Worm (Caenorhabditis elegans): ENCODE data around the gene C50H2.7.

Gene C50H2.7

DNA sequence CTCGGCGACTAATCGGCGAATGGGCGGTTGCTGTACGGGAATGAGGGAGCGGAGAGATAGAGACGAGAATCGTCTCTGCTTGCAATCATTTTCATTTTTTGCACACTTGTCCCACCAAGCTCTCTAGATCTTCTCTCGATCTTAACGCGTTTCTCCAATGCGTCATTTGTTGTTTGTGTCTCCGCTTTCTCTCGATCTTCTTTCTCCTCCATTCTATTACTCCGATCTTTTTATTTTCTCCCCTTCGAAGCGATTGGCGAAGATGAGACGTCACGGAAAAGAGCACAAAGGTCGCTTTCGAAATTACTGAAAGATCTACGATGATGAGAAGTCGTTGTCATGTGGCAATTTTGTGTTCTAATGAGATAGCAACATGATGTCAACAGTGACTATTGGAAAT is 36.1 kb downstream of the C50H2.7 start:
- no peak for TF ChIP-seq unc-3 (GFP tag; conservative IDR thresholded peaks at IDR 0.05)
- no peak for TF ChIP-seq unc-3 (tag; optimal IDR thresholded peaks at IDR 0.05)
- peak; percentile 87 for TF ChIP-seq unc-55 (GFP tag; optimal IDR thresholded peaks at IDR 0.05)
- TF ChIP-seq zip-5 (tag; optimal IDR thresholded peaks at IDR 0.05): no peak
- no peak for TF ChIP-seq K02D7.2 (tag; optimal IDR thresholded peaks at IDR 0.05)
- TF ChIP-seq mec-3 (tag; optimal IDR thresholded peaks at IDR 0.05; ENCODE audit: borderline replicate concordance): no peak
- TF ChIP-seq ceh-24 (tag; optimal IDR thresholded peaks at IDR 0.05): no peak
- TF ChIP-seq syd-9 (tag; optimal IDR thresholded peaks at IDR 0.05): no peak
- no peak for TF ChIP-seq sox-2 (GFP tag; IDR thresholded peaks at IDR 0.05)
- no peak for TF ChIP-seq ama-1 (optimal IDR thresholded peaks at IDR 0.05)
- TF ChIP-seq unc-86 (tag; optimal IDR thresholded peaks at IDR 0.05): no peak
- TF ChIP-seq nhr-232 (tag; optimal IDR thresholded peaks at IDR 0.05): no peak
- no peak for TF ChIP-seq sdc-2 (tag; optimal IDR thresholded peaks at IDR 0.05)
- TF ChIP-seq ceh-18 (tag; optimal IDR thresholded peaks at IDR 0.05): peak; percentile 84
- no peak for TF ChIP-seq che-1 (tag; optimal IDR thresholded peaks at IDR 0.05)
- TF ChIP-seq npax-4 (tag; optimal IDR thresholded peaks at IDR 0.05): no peak
- peak; percentile 71 for TF ChIP-seq rnt-1 (tag; optimal IDR thresholded peaks at IDR 0.05)
- TF ChIP-seq sox-4 (tag; optimal IDR thresholded peaks at IDR 0.05): no peak
- no peak for TF ChIP-seq hlh-15 (tag; optimal IDR thresholded peaks at IDR 0.05)
- TF ChIP-seq ceh-9 (tag; optimal IDR thresholded peaks at IDR 0.05): no peak
- TF ChIP-seq pha-2 (tag; optimal IDR thresholded peaks at IDR 0.05): no peak
- no peak for TF ChIP-seq lin-11 (tag; optimal IDR thresholded peaks at IDR 0.05)
- TF ChIP-seq nfya-1 (tag; optimal IDR thresholded peaks at IDR 0.05): peak; percentile 1
- no peak for TF ChIP-seq madf-2 (tag; optimal IDR thresholded peaks at IDR 0.05)
- TF ChIP-seq unc-42 (tag; optimal IDR thresholded peaks at IDR 0.05): no peak
- no peak for TF ChIP-seq hlh-8 (tag; optimal IDR thresholded peaks at IDR 0.05)
- TF ChIP-seq hlh-6 (tag; optimal IDR thresholded peaks at IDR 0.05): no peak
- TF ChIP-seq pqm-1 (tag; optimal IDR thresholded peaks at IDR 0.05): no peak
- TF ChIP-seq pha-4 (tag; optimal IDR thresholded peaks at IDR 0.05): no peak
- TF ChIP-seq ceh-34 (tag; optimal IDR thresholded peaks at IDR 0.05): no peak

DNA sequence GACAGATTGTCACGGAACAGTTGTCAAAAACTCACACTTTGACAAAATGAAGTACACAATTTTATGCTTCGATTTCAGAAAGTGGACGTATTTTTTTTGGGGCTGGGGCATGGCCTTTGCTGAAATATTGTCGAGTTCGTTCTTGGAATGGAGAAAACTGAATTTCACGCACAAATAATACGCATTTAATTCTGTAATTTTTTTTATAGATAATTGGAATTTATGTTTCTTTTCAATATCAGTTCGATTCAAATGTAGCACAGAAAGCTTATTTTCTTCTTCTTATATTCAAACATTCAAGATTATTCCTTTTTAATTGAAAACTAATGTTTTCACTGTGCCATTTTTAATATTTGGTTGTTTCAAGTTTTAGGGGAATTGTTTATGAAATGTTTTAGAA is 37.8 kb downstream of the C50H2.7 start, which contains the start of gene T07C12.10:
Gene T07C12.10 (minus strand): TSS at position 101 of the 400 bp plus-strand sequence.
- TF ChIP-seq fkh-6 (tag; optimal IDR thresholded peaks at IDR 0.05) (no peak), syd-9 (tag; optimal IDR thresholded peaks at IDR 0.05) (no peak), zip-5 (tag; optimal IDR thresholded peaks at IDR 0.05) (no peak), ceh-9 (tag; optimal IDR thresholded peaks at IDR 0.05) (no peak), ama-1 (optimal IDR thresholded peaks at IDR 0.05) (no peak), unc-86 (tag; optimal IDR thresholded peaks at IDR 0.05) (no peak), ceh-6 (GFP tag; optimal IDR thresholded peaks at IDR 0.05) (no peak), ttx-3 (tag; optimal IDR thresholded peaks at IDR 0.05) (no peak), dve-1 (tag; optimal IDR thresholded peaks at IDR 0.05) (no peak), ceh-48 (tag; optimal IDR thresholded peaks at IDR 0.05) (no peak), C08G9.2 (tag; optimal IDR thresholded peaks at IDR 0.05) (no peak), Y22D7AL.16 (tag; optimal IDR thresholded peaks at IDR 0.05) (no peak), pag-3 (tag; optimal IDR thresholded peaks at IDR 0.05; ENCODE audit: borderline replicate concordance) (no peak), nhr-11 (tag; optimal IDR thresholded peaks at IDR 0.05) (no peak)

DNA sequence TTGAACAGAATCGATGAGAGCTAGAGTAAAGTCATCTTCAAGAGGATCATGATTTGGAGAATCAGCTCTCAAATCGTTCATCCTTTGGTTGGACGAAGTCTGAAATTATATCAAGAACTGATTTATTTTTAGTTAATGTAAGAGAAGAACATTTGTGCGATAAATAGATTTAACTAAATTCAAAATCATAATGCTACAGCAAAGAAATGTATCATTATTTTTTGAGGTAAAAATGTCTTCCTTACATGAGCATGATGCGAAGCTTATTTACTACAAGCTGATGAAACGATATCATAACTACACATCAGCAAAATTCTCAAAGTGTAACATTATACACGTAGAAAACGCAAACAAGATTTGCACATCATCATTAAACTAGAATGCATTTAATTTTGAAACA is 39.8 kb downstream of the C50H2.7 start, which contains the start of gene madf-4:
Gene madf-4 (minus strand): TSS at position 101 of the 400 bp plus-strand sequence.
- TF ChIP-seq K02D7.2 (tag; optimal IDR thresholded peaks at IDR 0.05) (no peak), unc-42 (tag; optimal IDR thresholded peaks at IDR 0.05) (no peak), ceh-2 (tag; optimal IDR thresholded peaks at IDR 0.05) (no peak), sdc-2 (tag; optimal IDR thresholded peaks at IDR 0.05) (no peak)

Data from whole organism, late embryonic.